Fruit fly (Drosophila melanogaster): Measurements from ENCODE around the gene CG5282.
A peak's percentile ranks its signal among the peaks of the same experiment; 100 is the strongest.

Gene CG5282

dm6 chr3L:20441632-20442469 lies 16.0 kb upstream of the CG5282 start, which contains the start of gene CG5910 (continued):
- TF ChIP-seq ssp (GFP tag; IDR thresholded peaks at IDR 0.05) (peak; percentile 72), CG10431 (GFP tag; optimal IDR thresholded peaks at IDR 0.05) (peak; percentile 67), CG3838 (GFP tag; optimal IDR thresholded peaks at IDR 0.05) (no peak), NK7.1 (GFP tag; optimal IDR thresholded peaks at IDR 0.05) (no peak), CG32772 (GFP tag; IDR thresholded peaks at IDR 0.05) (peak; percentile 71), lbe (GFP tag; optimal IDR thresholded peaks at IDR 0.05) (peak; percentile 11), CG7963 (GFP tag; IDR thresholded peaks at IDR 0.05; ENCODE audit: partially characterized antibody) (no peak), Vsx1 (GFP tag; optimal IDR thresholded peaks at IDR 0.05) (no peak), BtbVII (GFP tag; optimal IDR thresholded peaks at IDR 0.05) (peak; percentile 90), Hsf (GFP tag; optimal IDR thresholded peaks at IDR 0.05) (peak; percentile 40), Atf6 (GFP tag; IDR thresholded peaks at IDR 0.05) (peak; percentile 78), CG16815 (GFP tag; optimal IDR thresholded peaks at IDR 0.05) (peak; percentile 81), ken (GFP tag; IDR thresholded peaks at IDR 0.05) (0 out of 3 replicates have a peak, but pooled peaks have one; percentile 32), danr (GFP tag; IDR thresholded peaks at IDR 0.05) (peak; percentile 51; the same call in 1 of the 2 replicates), CG17385 (GFP tag; optimal IDR thresholded peaks at IDR 0.05) (peak; percentile 83), gt (GFP tag; IDR thresholded peaks at IDR 0.05) (peak; percentile 41; the same call in 1 of the 2 replicates), emc (GFP tag; optimal IDR thresholded peaks at IDR 0.05) (no peak), phol (tag; optimal IDR thresholded peaks at IDR 0.05) (peak; percentile 93), CG12219 (GFP tag; optimal IDR thresholded peaks at IDR 0.05) (peak; percentile 77), CG4404 (GFP tag; IDR thresholded peaks at IDR 0.05) (no peak; the same call in none of the 2 replicates), CG4328 (GFP tag; optimal IDR thresholded peaks at IDR 0.05) (peak; percentile 81), lola (GFP tag; optimal IDR thresholded peaks at IDR 0.05) (peak in 1 of 3 experiments; percentile 93), row (GFP tag; IDR thresholded peaks at IDR 0.05) (peak; percentile 84), CG43689 (GFP tag; IDR thresholded peaks at IDR 0.05) (peak; percentile 56; the same call in 1 of the 2 replicates), stc (GFP tag; IDR thresholded peaks at IDR 0.05) (peak; percentile 78), CG7786 (GFP tag; optimal IDR thresholded peaks at IDR 0.05) (peak; percentile 22), eve (GFP tag; optimal IDR thresholded peaks at IDR 0.05) (no peak), CG4360 (GFP tag; IDR thresholded peaks at IDR 0.05) (peak; percentile 76), gro (GFP tag; optimal IDR thresholded peaks at IDR 0.05) (no peak), CG7839 (tag; optimal IDR thresholded peaks at IDR 0.05) (peak; percentile 95), CG15011 (GFP tag; optimal IDR thresholded peaks at IDR 0.05) (peak; percentile 79), Max (GFP tag; optimal IDR thresholded peaks at IDR 0.05) (peak; percentile 77), Optix (GFP tag; IDR thresholded peaks at IDR 0.05) (no peak), HHEX (GFP tag; optimal IDR thresholded peaks at IDR 0.05) (peak; percentile 89), Hr39 (optimal IDR thresholded peaks at IDR 0.05) (no peak), CrebB (tag; optimal IDR thresholded peaks at IDR 0.05) (peak; percentile 81), CG12769 (tag; optimal IDR thresholded peaks at IDR 0.05) (peak; percentile 56), CG3065 (GFP tag; optimal IDR thresholded peaks at IDR 0.05) (peak; percentile 73), dmrt11E (tag; optimal IDR thresholded peaks at IDR 0.05) (peak; percentile 91), CG2120 (GFP tag; optimal IDR thresholded peaks at IDR 0.05) (peak; percentile 72), gfzf (GFP tag; optimal IDR thresholded peaks at IDR 0.05) (no peak), CG1602 (GFP tag; optimal IDR thresholded peaks at IDR 0.05) (peak; percentile 76), CG8944 (GFP tag; optimal IDR thresholded peaks at IDR 0.05) (no peak), zen (tag; optimal IDR thresholded peaks at IDR 0.05) (peak; percentile 84), H15 (GFP tag; IDR thresholded peaks at IDR 0.05) (peak; percentile 36; the same call in 1 of the 3 replicates), CG34224 (GFP tag; IDR thresholded peaks at IDR 0.05; ENCODE audit: partially characterized antibody) (no peak), CG10267 (tag; optimal IDR thresholded peaks at IDR 0.05) (peak; percentile 89), cwo (GFP tag; optimal IDR thresholded peaks at IDR 0.05) (peak; percentile 88), Ravus (GFP tag; IDR thresholded peaks at IDR 0.05) (peak; percentile 26; the same call in 1 of the 2 replicates)

Measured in whole organism, embryonic.